Worm (Caenorhabditis elegans) whole organism, young adult: ENCODE data around the gene ctps-1.

ENCODE experiments used
- B0336.3 ChIP-seq: fragments of 200-800 bp; sonication (Bioruptor generic); IDR thresholded peaks from 2 replicates; pipeline ENCODE4 v1.3.6; 2022; ENCODE audit warnings: missing genetic modification characterization, missing compliant biosample characterization
- F22D6.2 ChIP-seq: sonication (generic microtip); optimal IDR thresholded peaks from 2 replicates; lab custom pipeline; 2016; ENCODE audit warnings: mild to moderate bottlenecking, missing genetic modification characterization, missing compliant biosample characterization
- F33H1.4 ChIP-seq: fragments of 200-800 bp; sonication (Bioruptor generic); IDR thresholded peaks from 2 replicates; pipeline ENCODE4 v1.3.6; 2022; ENCODE audit warnings: missing genetic modification reagents, missing genetic modification characterization, missing compliant biosample characterization
- Y95B8A.8 ChIP-seq: fragments of 200-800 bp; sonication (Bioruptor generic); IDR thresholded peaks from 2 replicates; pipeline ENCODE4 v1.3.6; 2022; ENCODE audit warnings: missing genetic modification reagents, missing genetic modification characterization, missing compliant biosample characterization
- aptf-3 ChIP-seq: fragments of 200-800 bp; sonication (Bioruptor generic); IDR thresholded peaks from 2 replicates; pipeline ENCODE4 v1.3.6; 2022; ENCODE audit warnings: missing genetic modification characterization, missing compliant biosample characterization
- attf-3 ChIP-seq: fragments of 200-800 bp; sonication (Bioruptor generic); conservative IDR thresholded peaks from 2 replicates; pipeline ENCODE4 v1.3.6; 2022; ENCODE audit warnings: missing genetic modification reagents, missing genetic modification characterization, missing compliant biosample characterization
- bed-1 ChIP-seq: fragments of 200-800 bp; sonication (Bioruptor generic); IDR thresholded peaks from 2 replicates; pipeline ENCODE4 v1.3.6; 2022; ENCODE audit warnings: missing genetic modification reagents, missing genetic modification characterization, missing compliant biosample characterization
- ccch-3 ChIP-seq: fragments of 200-800 bp; sonication (Bioruptor generic); optimal IDR thresholded peaks from 2 replicates; lab custom pipeline; 2018; ENCODE audit warnings: mild to moderate bottlenecking, missing genetic modification characterization, missing compliant biosample characterization
- cebp-1 ChIP-seq, 2 experiments: fragments of 200-800 bp in 1 of 2; sonication (Bioruptor generic) in 1 of 2; sonication (generic microtip) in 1 of 2; IDR thresholded peaks in 1 of 2; optimal IDR thresholded peaks in 1 of 2; 2 replicates each; pipeline versions ENCODE4 v1.3.6 to Lab custom; 2017 to 2022; ENCODE audit warnings: missing compliant biosample characterization in 2 of 2, missing genetic modification characterization in 2 of 2, mild to moderate bottlenecking in 1 of 2, missing genetic modification reagents in 1 of 2, moderate library complexity in 1 of 2
- cebp-2 ChIP-seq: fragments of 200-800 bp; sonication (Bioruptor generic); IDR thresholded peaks from 2 replicates; pipeline ENCODE4 v1.3.6; 2022; ENCODE audit warnings: missing genetic modification characterization, missing compliant biosample characterization
- ceh-79 ChIP-seq: sonication (generic microtip); optimal IDR thresholded peaks from 2 replicates; lab custom pipeline; 2017; ENCODE audit warnings: mild to moderate bottlenecking, missing genetic modification characterization, missing compliant biosample characterization
- ceh-91 ChIP-seq: fragments of 200-800 bp; sonication (Bioruptor generic); IDR thresholded peaks from 2 replicates; pipeline ENCODE4 v1.3.6; 2022; ENCODE audit warnings: missing genetic modification reagents, missing genetic modification characterization, missing compliant biosample characterization
- die-1 ChIP-seq: sonication (generic microtip); optimal IDR thresholded peaks from 2 replicates; lab custom pipeline; 2016; ENCODE audit warnings: missing genotype, mild to moderate bottlenecking, missing genetic modification characterization, missing compliant biosample characterization
- dpff-1 ChIP-seq: sonication (generic microtip); optimal IDR thresholded peaks from 2 replicates; lab custom pipeline; 2017; ENCODE audit warnings: mild to moderate bottlenecking, missing genetic modification characterization, missing compliant biosample characterization
- dpl-1 ChIP-seq: fragments of 150-350 bp; optimal IDR thresholded peaks from 2 replicates; lab custom pipeline; 2014; ENCODE audit warnings: missing biosample characterization, missing genetic modification reagents, missing genetic modification characterization
- fkh-3 ChIP-seq: sonication (generic microtip); optimal IDR thresholded peaks from 2 replicates; lab custom pipeline; 2016; ENCODE audit warnings: mild to moderate bottlenecking, missing genetic modification characterization, missing compliant biosample characterization
- gei-17 ChIP-seq: fragments of 200-800 bp; sonication (Bioruptor generic); optimal IDR thresholded peaks from 2 replicates; lab custom pipeline; 2018; ENCODE audit warnings: mild to moderate bottlenecking, missing genetic modification characterization, missing compliant biosample characterization
- him-1 ChIP-seq: sonication (generic microtip); optimal IDR thresholded peaks from 2 replicates; lab custom pipeline; 2016; ENCODE audit warnings: missing genotype, missing genetic modification reagents, missing genetic modification characterization, missing compliant biosample characterization
- hlh-12 ChIP-seq: sonication (generic microtip); optimal IDR thresholded peaks from 2 replicates; lab custom pipeline; 2016; ENCODE audit warnings: missing genetic modification characterization, missing compliant biosample characterization
- hlh-26 ChIP-seq: fragments of 200-800 bp; sonication (Bioruptor generic); conservative IDR thresholded peaks from 2 replicates; pipeline ENCODE4 v1.3.6; 2022; ENCODE audit warnings: missing genetic modification reagents, missing genetic modification characterization, missing compliant biosample characterization
- hmg-1.2 ChIP-seq: fragments of 200-800 bp; sonication (Bioruptor generic); IDR thresholded peaks from 2 replicates; pipeline ENCODE4 v1.3.6; 2022; ENCODE audit warnings: missing genetic modification reagents, missing genetic modification characterization, missing compliant biosample characterization
- hrde-1 ChIP-seq: sonication (generic microtip); optimal IDR thresholded peaks from 2 replicates; lab custom pipeline; 2016; ENCODE audit warnings: missing genetic modification characterization, mild to moderate bottlenecking, missing compliant biosample characterization, moderate library complexity, missing genotype, missing genetic modification reagents, borderline replicate concordance
- let-607 ChIP-seq, 2 experiments: fragments of 200-800 bp in 1 of 2; sonication (Bioruptor generic) in 1 of 2; sonication (generic microtip) in 1 of 2; optimal IDR thresholded peaks; 2 replicates each; lab custom pipeline; 2016 to 2018; ENCODE audit warnings: mild to moderate bottlenecking in 2 of 2, missing compliant biosample characterization in 2 of 2, missing genetic modification characterization in 2 of 2, moderate library complexity in 2 of 2, missing genotype in 1 of 2
- lin-54 ChIP-seq: fragments of 200-800 bp; sonication (Bioruptor generic); optimal IDR thresholded peaks from 2 replicates; lab custom pipeline; 2018; ENCODE audit warnings: mild to moderate bottlenecking, missing genetic modification characterization, missing compliant biosample characterization
- madf-3 ChIP-seq: fragments of 200-800 bp; sonication (Bioruptor generic); IDR thresholded peaks from 2 replicates; pipeline ENCODE4 v1.3.6; 2022; ENCODE audit warnings: missing genetic modification reagents, missing genetic modification characterization, missing compliant biosample characterization
- mcd-1 ChIP-seq: fragments of 200-800 bp; sonication (Bioruptor generic); IDR thresholded peaks from 2 replicates; pipeline ENCODE4 v1.3.6; 2022; ENCODE audit warnings: missing genetic modification reagents, missing genetic modification characterization, missing compliant biosample characterization
- nfyb-1 ChIP-seq: fragments of 200-800 bp; sonication (Bioruptor generic); IDR thresholded peaks from 2 replicates; pipeline ENCODE4 v1.3.6; 2022; ENCODE audit warnings: missing genetic modification reagents, missing genetic modification characterization, missing compliant biosample characterization
- nhr-179 ChIP-seq: sonication (generic microtip); optimal IDR thresholded peaks from 2 replicates; lab custom pipeline; 2016; ENCODE audit warnings: mild to moderate bottlenecking, missing genetic modification characterization, missing compliant biosample characterization
- nhr-90 ChIP-seq: sonication (generic microtip); optimal IDR thresholded peaks from 2 replicates; lab custom pipeline; 2016; ENCODE audit warnings: missing genotype, mild to moderate bottlenecking, missing genetic modification characterization, missing compliant biosample characterization
- sdz-38 ChIP-seq: sonication (generic microtip); optimal IDR thresholded peaks from 2 replicates; lab custom pipeline; 2016; ENCODE audit warnings: missing genotype, missing genetic modification characterization, missing compliant biosample characterization
- tbp1 ChIP-seq: fragments of 200-800 bp; sonication (Bioruptor generic); optimal IDR thresholded peaks from 2 replicates; lab custom pipeline; 2018; ENCODE audit warnings: mild to moderate bottlenecking, missing genetic modification characterization, missing compliant biosample characterization
- tbx-9 ChIP-seq: sonication (generic microtip); optimal IDR thresholded peaks from 2 replicates; lab custom pipeline; 2016; ENCODE audit warnings: borderline replicate concordance, missing genetic modification characterization, inconsistent platforms, missing compliant biosample characterization
- unc-62 ChIP-seq: fragments of 150-350 bp; optimal IDR thresholded peaks from 2 replicates; lab custom pipeline; 2014; ENCODE audit warnings: missing biosample characterization, missing genetic modification reagents, missing genetic modification characterization
- xnd-1 ChIP-seq: sonication (generic microtip); optimal IDR thresholded peaks from 2 replicates; lab custom pipeline; 2016; ENCODE audit warnings: missing genotype, missing genetic modification reagents, missing genetic modification characterization, missing compliant biosample characterization
- ztf-3 ChIP-seq: fragments of 200-800 bp; sonication (Bioruptor generic); optimal IDR thresholded peaks from 2 replicates; lab custom pipeline; 2018; ENCODE audit warnings: mild to moderate bottlenecking, missing genetic modification characterization, missing compliant biosample characterization
- ztf-6 ChIP-seq: fragments of 200-800 bp; sonication (Bioruptor generic); IDR thresholded peaks from 2 replicates; pipeline ENCODE4 v1.3.6; 2022; ENCODE audit warnings: missing genetic modification reagents, missing genetic modification characterization, missing compliant biosample characterization

ctps-1 gene

ce11 chrV:16800484-16800883 lies 5.8 kb downstream of the ctps-1 start:
- TF ChIP-seq sdz-38 (tag; lab: Kevin White, UChicago) (no peak), cebp-1 (GFP tag; IDR thresholded peaks at IDR 0.05; lab: Robert Waterston, UW) (no peak), cebp-1 (tag; optimal IDR thresholded peaks at IDR 0.05; lab: Kevin White, UChicago) (peak; percentile 67)
- TF ChIP-seq, all 124 proteins: peak for 1

ce11 chrV:16802572-16802971 lies 7.9 kb downstream of the ctps-1 start, which contains the start of gene cand-1:
Gene cand-1, plus strand, starts transcription at chrV:16802872.
- TF ChIP-seq attf-3 (GFP tag; lab: Robert Waterston, UW) = no peak
- TF ChIP-seq bed-1 (GFP tag; lab: Robert Waterston, UW) = no peak
- no peak for TF ChIP-seq sdz-38 (tag; lab: Kevin White, UChicago)
- TF ChIP-seq F22D6.2 (tag; lab: Kevin White, UChicago) = no peak
- TF ChIP-seq nhr-90 (tag; lab: Kevin White, UChicago) = no peak
- no peak for TF ChIP-seq ztf-3

ce11 chrV:16804795-16805194 lies 10.1 kb downstream of the ctps-1 start:
- TF ChIP-seq fkh-3 (tag; lab: Kevin White, UChicago) (no peak), xnd-1 (no peak), madf-3 (GFP tag; lab: Robert Waterston, UW) (no peak)
- TF ChIP-seq, all 124 proteins: peak for 0

ce11 chrV:16808168-16808567 lies 13.5 kb downstream of the ctps-1 start:
- TF ChIP-seq him-1 = no peak
- peak; percentile 71; the same call in 1 of the 2 replicates for TF ChIP-seq nfyb-1

- TF ChIP-seq hlh-12 (no peak), ztf-3 (no peak), let-607 (tag; optimal IDR thresholded peaks at IDR 0.05; lab: Kevin White, UChicago) (no peak), ztf-6 (GFP tag; lab: Robert Waterston, UW) (no peak), ceh-91 (GFP tag; lab: Robert Waterston, UW) (no peak), aptf-3 (no peak), xnd-1 (no peak), him-1 (no peak), tbx-9 (tag; lab: Kevin White, UChicago) (no peak), unc-62 (GFP tag; lab: Kevin White, UChicago) (no peak)
Measured at ce11 chrV:16811841-16812240, 17.2 kb downstream of the ctps-1 start.

- TF ChIP-seq nfyb-1 (peak; percentile 46; the same call in 1 of the 2 replicates), sdz-38 (tag; lab: Kevin White, UChicago) (no peak)
Measured at ce11 chrV:16812371-16812770, 17.7 kb downstream of the ctps-1 start.

DNA sequence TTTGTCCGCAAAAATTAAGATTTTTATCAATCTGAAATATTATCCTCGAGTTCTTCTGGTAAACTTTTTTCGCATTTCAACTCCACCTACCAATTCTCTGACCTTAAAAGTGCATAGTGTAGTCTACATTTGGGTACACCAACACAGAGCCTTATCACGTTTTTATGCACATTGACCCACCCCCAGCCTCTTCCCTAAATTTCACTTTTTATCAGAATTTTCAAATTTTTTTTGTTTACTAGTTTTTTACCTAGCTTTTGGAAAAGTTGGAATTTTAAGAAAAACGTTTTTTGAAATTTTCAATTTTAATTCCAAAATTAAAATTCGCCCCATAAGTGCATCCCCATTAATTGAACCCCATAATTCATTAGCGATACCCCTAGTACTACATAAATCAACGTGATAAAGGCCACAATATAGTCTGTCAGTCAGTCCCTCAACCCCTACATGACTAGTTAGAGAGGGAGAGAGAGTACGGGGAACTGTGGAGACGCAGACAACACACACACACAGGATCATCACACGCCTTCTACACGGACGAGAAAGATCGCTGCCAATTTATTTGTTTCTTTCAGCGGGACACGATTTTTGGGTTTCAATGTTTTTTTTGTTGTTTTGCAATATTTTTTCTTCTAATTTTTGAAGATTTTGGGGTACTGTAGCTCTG lies 20.0 kb downstream of the ctps-1 start:
- TF ChIP-seq let-607 (tag; optimal IDR thresholded peaks at IDR 0.05; lab: Kevin White, UChicago) (no peak), F33H1.4 (GFP tag; lab: Robert Waterston, UW) (no peak), hlh-26 (GFP tag; lab: Robert Waterston, UW) (no peak), sdz-38 (tag; lab: Kevin White, UChicago) (no peak), mcd-1 (GFP tag; lab: Robert Waterston, UW) (0 out of 2 replicates have a peak, but pooled peaks have one; percentile 17), B0336.3 (peak; percentile 41; the same call in 1 of the 2 replicates), cebp-1 (GFP tag; IDR thresholded peaks at IDR 0.05; lab: Robert Waterston, UW) (no peak), cebp-1 (tag; optimal IDR thresholded peaks at IDR 0.05; lab: Kevin White, UChicago) (peak; percentile 22), dpff-1 (tag; lab: Kevin White, UChicago) (no peak), nhr-179 (no peak), ceh-79 (tag; lab: Kevin White, UChicago) (no peak), ccch-3 (GFP tag; lab: Kevin White, UChicago) (no peak), hlh-12 (no peak), tbp1 (GFP tag; lab: Kevin White, UChicago) (no peak), hrde-1 (peak; percentile 18), Y95B8A.8 (0 out of 2 replicates have a peak, but pooled peaks have one; percentile 34), gei-17 (no peak), ztf-6 (GFP tag; lab: Robert Waterston, UW) (no peak), hmg-1.2 (GFP tag; lab: Robert Waterston, UW) (peak; percentile 90), cebp-2 (no peak), die-1 (tag; lab: Kevin White, UChicago) (no peak), dpl-1 (GFP tag; lab: Kevin White, UChicago) (no peak), lin-54 (no peak)
